Worm (Caenorhabditis elegans) whole organism, dauer: Measurements from ENCODE around the gene F37H8.6.

Source experiments
- unc-62 ChIP-seq: sonication (generic microtip); optimal IDR thresholded peaks from 2 replicates; lab custom pipeline; 2017; ENCODE audit warnings: missing biosample characterization, missing genetic modification reagents, missing genetic modification characterization

Gene F37H8.6

DNA sequence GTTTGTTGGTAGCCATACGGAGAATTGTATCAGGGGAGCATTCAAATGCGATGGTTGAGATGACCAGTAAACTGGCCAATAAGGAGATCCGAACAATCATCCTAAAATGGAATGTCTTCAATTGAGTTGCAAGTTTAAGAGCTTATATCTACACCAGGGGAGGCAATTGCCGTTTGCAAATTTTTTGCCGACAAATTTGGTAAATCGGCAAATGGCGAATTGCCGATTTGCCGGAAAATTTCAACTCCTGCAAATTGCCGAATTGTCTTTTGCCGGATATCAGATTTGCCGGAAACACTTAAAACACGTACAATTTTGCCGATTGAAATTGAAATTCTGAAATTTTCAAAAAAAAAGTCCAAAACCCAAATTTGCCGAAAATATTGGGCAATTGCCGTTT, 42.4 kb downstream of the F37H8.6 start, which contains the start of gene F40F8.5:
Gene F40F8.5 (minus strand): TSS at position 101 of the 400 bp plus-strand sequence.
- TF ChIP-seq unc-62 (GFP tag; lab: Kevin White, UChicago) = no peak

DNA sequence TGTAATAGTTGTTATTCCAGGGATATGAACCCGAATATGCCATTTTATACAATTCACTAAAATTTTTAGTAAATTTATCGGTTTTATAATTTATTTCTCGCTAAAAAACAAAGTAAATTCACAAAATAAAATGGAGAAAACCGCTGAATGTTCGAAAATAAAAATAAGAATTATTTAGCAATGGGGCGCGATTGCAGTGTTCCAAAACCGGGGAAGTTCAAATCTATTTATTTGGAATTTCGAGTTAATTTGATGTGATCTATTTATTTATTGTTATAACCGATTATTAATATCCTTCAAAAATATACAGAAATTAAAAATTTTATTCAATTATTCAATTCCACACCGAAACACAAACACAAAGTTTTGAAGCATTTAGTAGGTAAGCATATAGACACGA, 44.7 kb downstream of the F37H8.6 start, which contains the start of gene F40F8.11:
Gene F40F8.11 (minus strand): TSS at position 49 of the 400 bp plus-strand sequence.
- no peak for TF ChIP-seq unc-62 (GFP tag; lab: Kevin White, UChicago)

ce11 chrII:11129517-11129916, 47.8 kb downstream of the F37H8.6 start, which contains the start of gene F40F8.12:
Gene F40F8.12, plus strand, starts transcription at chrII:11129817.
- no peak for TF ChIP-seq unc-62 (GFP tag; lab: Kevin White, UChicago)

DNA sequence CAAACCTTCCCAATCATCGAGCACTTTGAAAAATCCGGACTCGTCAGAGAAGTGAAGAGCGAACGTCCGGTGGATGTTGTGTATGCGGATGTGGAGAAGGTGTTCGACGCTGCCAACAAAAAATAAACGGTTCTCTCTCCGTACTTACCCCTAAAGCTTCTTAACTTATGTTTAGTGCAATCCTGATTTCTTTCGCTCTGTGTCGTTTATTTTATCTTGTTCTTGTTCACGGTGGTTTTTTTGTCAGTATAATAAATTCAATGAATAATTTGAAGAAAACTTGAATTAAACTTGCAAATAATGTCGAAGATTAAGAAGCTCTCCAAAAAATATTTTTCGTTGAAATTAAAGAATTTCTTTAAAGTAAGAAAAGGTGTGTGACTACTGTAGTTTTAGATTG, 48.3 kb downstream of the F37H8.6 start, which contains the start of gene F40F8.3:
Gene F40F8.3 (plus strand): TSS at position 301 of the 400 bp plus-strand sequence.
- TF ChIP-seq unc-62 (GFP tag; lab: Kevin White, UChicago) = no peak

DNA sequence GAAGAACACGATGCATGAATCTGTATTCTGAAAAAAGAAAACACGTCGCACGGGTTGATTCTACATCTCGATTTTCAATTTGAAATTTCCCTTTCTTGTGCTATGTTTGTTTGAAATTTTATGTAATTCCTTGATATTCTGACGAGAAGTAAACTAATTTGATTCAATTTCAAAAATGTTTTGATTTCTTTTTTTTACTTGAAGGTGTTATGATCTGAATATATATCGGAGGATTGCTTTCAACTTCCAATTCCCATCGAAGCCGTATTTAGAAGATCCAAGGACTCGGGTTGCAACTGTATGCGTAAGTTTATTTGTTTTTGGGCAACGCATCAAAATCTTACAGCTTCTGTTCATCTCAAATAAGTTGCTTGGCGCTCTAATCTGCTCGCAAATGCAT, 49.9 kb downstream of the F37H8.6 start, which contains the start of gene F40F8.1:
Gene F40F8.1 (plus strand): TSS at position 301 of the 400 bp plus-strand sequence.
- no peak for TF ChIP-seq unc-62 (GFP tag; lab: Kevin White, UChicago)

- TF ChIP-seq unc-62 (GFP tag; lab: Kevin White, UChicago) = no peak
Measured at ce11 chrII:11126312-11127000, 50.8 kb downstream of the F37H8.6 start, which contains the start of the genes rps-9 and lsm-1. Gene rps-9, minus strand, starts transcription at chrII:11126362. Gene lsm-1, plus strand, starts transcription at chrII:11126950.
